Fruit fly (Drosophila melanogaster): ENCODE results near the gene nonC.

nonC gene

dm6 chrX:6822904-6823303 lies 1.4 kb upstream of the nonC start, which contains the start of gene Atx-1:
TSS of gene Atx-1 (plus strand) at chrX:6823204.
- TF ChIP-seq Mio (GFP tag; optimal IDR thresholded peaks at IDR 0.05) (no peak), br (GFP tag; optimal IDR thresholded peaks at IDR 0.05) (no peak), dmrt93B (GFP tag; optimal IDR thresholded peaks at IDR 0.05) (no peak), foxo (GFP tag; optimal IDR thresholded peaks at IDR 0.05) (no peak)

dm6 chrX:6832584-6832983 lies 8.3 kb downstream of the nonC start, which contains the start of gene mAChR-C:
TSS of gene mAChR-C (minus strand) at chrX:6832684.
- TF ChIP-seq CG32264 (GFP tag; optimal IDR thresholded peaks at IDR 0.05) (no peak), Sp1 (GFP tag; optimal IDR thresholded peaks at IDR 0.05) (no peak), GATAd (GFP tag; optimal IDR thresholded peaks at IDR 0.05) (no peak), br (GFP tag; optimal IDR thresholded peaks at IDR 0.05) (no peak), jim (GFP tag; optimal IDR thresholded peaks at IDR 0.05) (no peak), CG9705 (GFP tag; optimal IDR thresholded peaks at IDR 0.05) (no peak), sage (GFP tag; optimal IDR thresholded peaks at IDR 0.05) (no peak), h (GFP tag; optimal IDR thresholded peaks at IDR 0.05) (no peak), Dif (GFP tag; optimal IDR thresholded peaks at IDR 0.05; ENCODE audit: partially characterized antibody) (no peak)

dm6 chrX:6843841-6844440 lies 19.6 kb downstream of the nonC start, which contains the start of the genes CG14435 and Tmf:
TSS of gene CG14435 (minus strand) at chrX:6843921.
TSS of gene Tmf (plus strand) at chrX:6844341.
- peak; percentile 73 for TF ChIP-seq CG9705 (GFP tag; optimal IDR thresholded peaks at IDR 0.05)
- peak; percentile 86 for TF ChIP-seq HLH106 (tag; optimal IDR thresholded peaks at IDR 0.05)
- TF ChIP-seq Jra (GFP tag; optimal IDR thresholded peaks at IDR 0.05), result no peak
- peak; percentile 69 for TF ChIP-seq h (GFP tag; optimal IDR thresholded peaks at IDR 0.05)
- no peak for TF ChIP-seq Dif (GFP tag; optimal IDR thresholded peaks at IDR 0.05; ENCODE audit: partially characterized antibody)
- TF ChIP-seq Hr83 (GFP tag; optimal IDR thresholded peaks at IDR 0.05; ENCODE audit: poor library complexity, severe bottlenecking), result no peak
- TF ChIP-seq ey (GFP tag; optimal IDR thresholded peaks at IDR 0.05), result peak; percentile 54
- no peak for TF ChIP-seq Hnf4 (GFP tag; optimal IDR thresholded peaks at IDR 0.05)
- peak; percentile 56 for TF ChIP-seq OdsH (GFP tag; optimal IDR thresholded peaks at IDR 0.05)
- no peak for TF ChIP-seq usp (GFP tag; optimal IDR thresholded peaks at IDR 0.05)
- TF ChIP-seq Sp1 (GFP tag; optimal IDR thresholded peaks at IDR 0.05), result peak; percentile 81
- TF ChIP-seq br (GFP tag; optimal IDR thresholded peaks at IDR 0.05), result peak; percentile 42
- TF ChIP-seq Abd-B (GFP tag; optimal IDR thresholded peaks at IDR 0.05), result no peak
- TF ChIP-seq jim (GFP tag; optimal IDR thresholded peaks at IDR 0.05), result no peak
- TF ChIP-seq CrebA (GFP tag; optimal IDR thresholded peaks at IDR 0.05; ENCODE audit: borderline replicate concordance), result no peak
- TF ChIP-seq dsf (GFP tag; optimal IDR thresholded peaks at IDR 0.05; ENCODE audit: borderline replicate concordance), result peak; percentile 47
- TF ChIP-seq fru (GFP tag; optimal IDR thresholded peaks at IDR 0.05), result peak; percentile 70
- TF ChIP-seq dmrt93B (GFP tag; optimal IDR thresholded peaks at IDR 0.05), result peak; percentile 71
- peak; percentile 76 for TF ChIP-seq rgr (GFP tag; optimal IDR thresholded peaks at IDR 0.05)
- TF ChIP-seq Rel (GFP tag; optimal IDR thresholded peaks at IDR 0.05), result no peak
- TF ChIP-seq Rel (tag; optimal IDR thresholded peaks at IDR 0.05), result peak; percentile 43
- peak in 1 of 2 experiments; percentile 82 for TF ChIP-seq foxo (GFP tag; optimal IDR thresholded peaks at IDR 0.05)
- no peak for TF ChIP-seq CG32264 (GFP tag; optimal IDR thresholded peaks at IDR 0.05)
- TF ChIP-seq woc (GFP tag; optimal IDR thresholded peaks at IDR 0.05), result peak; percentile 68
- TF ChIP-seq sv (GFP tag; optimal IDR thresholded peaks at IDR 0.05), result peak; percentile 67
- peak; percentile 17 for TF ChIP-seq sage (GFP tag; optimal IDR thresholded peaks at IDR 0.05)
- peak; percentile 69 for TF ChIP-seq psq (GFP tag; optimal IDR thresholded peaks at IDR 0.05)
- TF ChIP-seq Vsx2 (GFP tag; optimal IDR thresholded peaks at IDR 0.05; ENCODE audit: partially characterized antibody), result no peak
- no peak for TF ChIP-seq Dfd (GFP tag; optimal IDR thresholded peaks at IDR 0.05)
- no peak for TF ChIP-seq dl (GFP tag; optimal IDR thresholded peaks at IDR 0.05; ENCODE audit: insufficient read depth in 1 of 2, partially characterized antibody in 2 of 2)
- no peak for TF ChIP-seq GATAd (GFP tag; optimal IDR thresholded peaks at IDR 0.05)
